Fruit fly (Drosophila melanogaster) whole organism: ENCODE results near the gene CG13056.

Experiments
- CG8478 ChIP-seq: fragments of >200 bp; optimal IDR thresholded peaks from 2 replicates; lab custom pipeline; 2018; ENCODE audit warnings: inconsistent platforms
- Dll ChIP-seq: fragments of >200 bp; optimal IDR thresholded peaks from 2 replicates; lab custom pipeline; 2017
- EcR ChIP-seq, 2 experiments: fragments of >200 bp; optimal IDR thresholded peaks; 2 replicates each; lab custom pipeline; 2017; ENCODE audit warnings: missing biosample characterization in 2 of 2, missing genetic modification characterization in 2 of 2, missing genetic modification reagents in 2 of 2
- pan ChIP-seq: fragments of >200 bp; optimal IDR thresholded peaks from 2 replicates; lab custom pipeline; 2017
- psq ChIP-seq: fragments of >200 bp; optimal IDR thresholded peaks from 2 replicates; lab custom pipeline; 2017
- usp ChIP-seq: fragments of >200 bp; optimal IDR thresholded peaks from 2 replicates; lab custom pipeline; 2017; ENCODE audit warnings: missing biosample characterization, missing genetic modification characterization, mixed read lengths

dm6 chr3L:16333013-16333412, at the start of gene CG13056:
- TF ChIP-seq psq = no peak
- no peak for TF ChIP-seq pan (lab: Kevin White, UChicago)
- no peak for TF ChIP-seq EcR (GFP tag; optimal IDR thresholded peaks at IDR 0.05; lab: Kevin White, UChicago)
- no peak for TF ChIP-seq Dll (lab: Kevin White, UChicago)
- no peak for TF ChIP-seq CG8478
- no peak for TF ChIP-seq usp (GFP tag; lab: Kevin White, UChicago)
